Fruit fly (Drosophila melanogaster) whole organism, embryonic: ENCODE data around the gene CG5846.

Source experiments
- Antp ChIP-seq: fragments of 200-800 bp; sonication (Bioruptor generic); optimal IDR thresholded peaks from 3 replicates; lab custom pipeline; 2016; ENCODE audit warnings: missing biosample characterization, missing genetic modification characterization
- CG10462 ChIP-seq: fragments of 200-800 bp; sonication (Bioruptor generic); optimal IDR thresholded peaks from 2 replicates; lab custom pipeline; 2016; ENCODE audit warnings: missing biosample characterization, missing genetic modification characterization
- CG14441 ChIP-seq: fragments of 200-800 bp; sonication (Bioruptor generic); IDR thresholded peaks from 2 replicates; pipeline ENCODE4 v1.3.6; 2022; ENCODE audit warnings: missing biosample characterization, missing genetic modification characterization
- CG15011 ChIP-seq: fragments of 200-800 bp; sonication (Bioruptor generic); optimal IDR thresholded peaks from 3 replicates; lab custom pipeline; 2018; ENCODE audit warnings: missing biosample characterization, mild to moderate bottlenecking, missing genetic modification characterization
- CG31388 ChIP-seq: fragments of 200-800 bp; sonication (Bioruptor generic); optimal IDR thresholded peaks from 2 replicates; lab custom pipeline; 2016; ENCODE audit warnings: missing biosample characterization, missing genetic modification characterization
- CG32772 ChIP-seq: fragments of 200-800 bp; sonication (Bioruptor generic); IDR thresholded peaks from 2 replicates; pipeline ENCODE4 v1.3.6; 2022; ENCODE audit warnings: missing biosample characterization, missing genetic modification characterization
- hkb ChIP-seq, 2 experiments: fragments of 200-800 bp in 1 of 2; fragments of >200 bp in 1 of 2; sonication (Bioruptor generic) in 1 of 2; IDR thresholded peaks in 1 of 2; optimal IDR thresholded peaks in 1 of 2; 2 replicates each; pipeline versions ENCODE4 v1.3.6 to Lab custom; 2017 to 2022; ENCODE audit warnings: missing biosample characterization in 1 of 2, missing genetic modification characterization in 1 of 2
- kay ChIP-seq: fragments of 200-800 bp; sonication (Bioruptor generic); optimal IDR thresholded peaks from 2 replicates; lab custom pipeline; 2016; ENCODE audit warnings: missing biosample characterization, missing genetic modification characterization
- prd ChIP-seq, 3 experiments: fragments of >200 bp in 2 of 3; fragments of 200-800 bp in 1 of 3; sonication (Bioruptor generic) in 1 of 3; optimal IDR thresholded peaks in 2 of 3; IDR thresholded peaks in 1 of 3; 2 replicates in 2 of 3; 3 replicates in 1 of 3; pipeline versions ENCODE4 v1.3.6 to Lab custom; 2017 to 2022; ENCODE audit warnings: missing biosample characterization in 1 of 3, missing genetic modification characterization in 1 of 3
- yki ChIP-seq: fragments of >200 bp; optimal IDR thresholded peaks from 3 replicates; lab custom pipeline; 2018

- TF ChIP-seq kay (GFP tag; lab: Kevin White, UChicago) (peak; percentile 61), CG10462 (GFP tag; lab: Kevin White, UChicago) (no peak), CG31388 (no peak), CG32772 (peak; percentile 68), Antp (GFP tag; lab: Kevin White, UChicago) (peak; percentile 61), CG14441 (GFP tag; lab: Robert Waterston, UW) (peak; percentile 38; the same call in 1 of the 2 replicates), yki (lab: Kevin White, UChicago) (no peak), hkb (optimal IDR thresholded peaks at IDR 0.05; lab: Kevin White, UChicago) (no peak), hkb (GFP tag; IDR thresholded peaks at IDR 0.05; lab: Robert Waterston, UW) (peak; percentile 18; the same call in 1 of the 2 replicates), prd (optimal IDR thresholded peaks at IDR 0.05; lab: Kevin White, UChicago) (no peak), prd (GFP tag; IDR thresholded peaks at IDR 0.05; lab: Robert Waterston, UW) (peak; percentile 69; the same call in 2 of the 3 replicates), CG15011 (GFP tag; lab: Kevin White, UChicago) (no peak)
Measured at dm6 chr2L:10003593-10003992, 46.6 kb upstream of the CG5846 start, which contains the start of gene Ndf.
